Worm (Caenorhabditis elegans) whole organism, L1 larva: ENCODE data around the gene ZK470.1.

Experiments
- fkh-4 ChIP-seq: sonication (generic microtip); optimal IDR thresholded peaks from 2 replicates; lab custom pipeline; 2016; ENCODE audit warnings: missing compliant biosample characterization, missing genetic modification characterization, borderline replicate concordance
- fos-1 ChIP-seq: fragments of 150-350 bp; optimal IDR thresholded peaks from 2 replicates; lab custom pipeline; 2014; ENCODE audit warnings: missing biosample characterization, missing genetic modification characterization
- lin-39 ChIP-seq: fragments of 150-350 bp; optimal IDR thresholded peaks from 2 replicates; lab custom pipeline; 2014; ENCODE audit warnings: missing biosample characterization, missing genetic modification reagents, missing genetic modification characterization
- swsn-7 ChIP-seq: sonication (generic microtip); optimal IDR thresholded peaks from 2 replicates; lab custom pipeline; 2016; ENCODE audit warnings: missing genetic modification characterization, missing compliant biosample characterization

ce11 chrX:4196431-4196830 is 32.9 kb downstream of the ZK470.1 start, which contains the start of gene F20B6.4:
- TF ChIP-seq fkh-4 (tag; lab: Kevin White, UChicago): no peak
- no peak for TF ChIP-seq lin-39 (tag; lab: Kevin White, UChicago)
- TF ChIP-seq fos-1 (tag; lab: Kevin White, UChicago): no peak
- TF ChIP-seq swsn-7: no peak
